Fruit fly (Drosophila melanogaster) whole organism: Measurements from ENCODE around the gene Mst36Fa.

ENCODE experiments used
- CG8478 ChIP-seq: fragments of >200 bp; optimal IDR thresholded peaks from 2 replicates; lab custom pipeline; 2018; ENCODE audit warnings: inconsistent platforms
- EcR ChIP-seq, 2 experiments: fragments of >200 bp; optimal IDR thresholded peaks; 2 replicates each; lab custom pipeline; 2017; ENCODE audit warnings: missing biosample characterization in 2 of 2, missing genetic modification characterization in 2 of 2, missing genetic modification reagents in 2 of 2
- pan ChIP-seq: fragments of >200 bp; optimal IDR thresholded peaks from 2 replicates; lab custom pipeline; 2017
- psq ChIP-seq: fragments of >200 bp; optimal IDR thresholded peaks from 2 replicates; lab custom pipeline; 2017

DNA sequence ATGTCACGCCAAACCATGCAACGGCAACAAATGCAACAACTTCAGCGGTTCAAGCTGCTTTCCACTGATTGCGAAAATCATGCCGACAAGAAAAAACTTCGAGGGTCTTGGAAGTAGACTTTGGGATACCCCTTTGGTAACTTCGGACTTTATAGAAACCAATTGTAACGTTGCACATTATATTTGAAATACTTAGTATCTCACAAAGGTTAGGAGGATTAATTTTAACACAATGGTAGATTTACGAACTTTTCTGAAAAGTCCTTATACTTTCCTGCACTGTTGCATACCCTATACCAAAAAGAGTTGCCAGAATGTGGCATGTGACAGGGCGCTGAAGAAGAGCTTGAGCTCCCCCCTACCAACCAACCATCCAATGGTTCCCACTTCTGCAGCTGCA, 31.3 kb downstream of the Mst36Fa start:
- no peak for TF ChIP-seq CG8478 (lab: Kevin White, UChicago)
- TF ChIP-seq psq (lab: Kevin White, UChicago): no peak
- peak; percentile 63 for TF ChIP-seq pan
- TF ChIP-seq EcR (GFP tag; optimal IDR thresholded peaks at IDR 0.05; lab: Kevin White, UChicago): no peak
